Fruit fly (Drosophila melanogaster): Measurements from ENCODE around the gene Lrp4.

DNA sequence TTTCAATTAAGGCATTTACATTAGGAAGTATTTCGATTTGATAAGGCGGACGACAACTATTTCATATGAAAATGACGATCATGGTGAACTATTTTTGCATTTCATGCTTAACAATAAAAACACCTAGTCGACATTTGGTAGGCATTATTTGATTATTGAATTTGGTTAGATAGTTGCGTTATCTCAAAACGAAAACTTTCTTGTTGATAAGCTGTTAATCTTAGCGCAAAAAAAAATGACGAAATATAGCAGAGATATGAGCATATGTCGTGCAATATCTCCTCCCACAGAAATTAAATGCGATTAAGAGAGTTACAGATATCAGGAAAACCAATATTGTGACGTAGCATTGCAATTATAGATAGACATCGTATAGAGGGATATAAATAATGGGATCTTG, 21.9 kb upstream of the Lrp4 start:
- no peak for TF ChIP-seq h (GFP tag; optimal IDR thresholded peaks at IDR 0.05)
- no peak for TF ChIP-seq psq (GFP tag; optimal IDR thresholded peaks at IDR 0.05)
- no peak for TF ChIP-seq br (GFP tag; optimal IDR thresholded peaks at IDR 0.05)
- TF ChIP-seq lola (GFP tag; optimal IDR thresholded peaks at IDR 0.05): no peak
- no peak for TF ChIP-seq HLH106 (tag; optimal IDR thresholded peaks at IDR 0.05)
- TF ChIP-seq OdsH (GFP tag; optimal IDR thresholded peaks at IDR 0.05): no peak
- TF ChIP-seq Sp1 (GFP tag; optimal IDR thresholded peaks at IDR 0.05): no peak
- no peak for TF ChIP-seq usp (GFP tag; optimal IDR thresholded peaks at IDR 0.05)
- TF ChIP-seq Rel (GFP tag; optimal IDR thresholded peaks at IDR 0.05): no peak
- no peak for TF ChIP-seq Rel (tag; optimal IDR thresholded peaks at IDR 0.05)
- no peak for TF ChIP-seq woc (GFP tag; optimal IDR thresholded peaks at IDR 0.05)
- TF ChIP-seq GATAd (GFP tag; optimal IDR thresholded peaks at IDR 0.05): no peak
- no peak for TF ChIP-seq Abd-B (GFP tag; optimal IDR thresholded peaks at IDR 0.05)
- TF ChIP-seq CG9705 (GFP tag; optimal IDR thresholded peaks at IDR 0.05): no peak

Data from whole organism, wandering third instar larva.